Worm (Caenorhabditis elegans): ENCODE measurements around the gene C29A12.1.

DNA sequence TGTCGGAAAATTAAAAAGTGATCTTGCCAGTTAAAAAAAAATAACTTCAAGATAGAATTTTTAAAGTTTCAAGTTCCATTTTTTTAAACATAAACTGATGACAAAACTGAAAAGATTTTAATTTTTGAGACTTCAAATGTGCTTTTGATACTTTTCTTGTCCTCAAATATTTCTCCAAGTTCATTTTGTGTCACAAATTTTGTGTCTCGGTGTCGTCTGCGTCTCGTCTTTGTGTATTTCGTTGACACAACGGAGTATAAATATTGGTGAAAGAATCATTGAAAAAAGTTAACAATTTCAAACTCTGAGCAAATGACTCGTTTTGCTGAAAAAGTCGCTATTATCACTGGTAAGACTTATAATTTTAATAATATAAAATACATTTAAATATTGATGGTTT lies 29.3 kb downstream of the C29A12.1 start, which contains the start of gene D1054.8:
- TF ChIP-seq ama-1 (optimal IDR thresholded peaks at IDR 0.05), result no peak
- no peak for TF ChIP-seq ama-1 (GFP tag; optimal IDR thresholded peaks at IDR 0.05)
- no peak for TF ChIP-seq unc-62 (GFP tag; optimal IDR thresholded peaks at IDR 0.05)
- no peak for TF ChIP-seq hmg-20 (GFP tag; IDR thresholded peaks at IDR 0.05)
- no peak for TF ChIP-seq let-607 (tag; optimal IDR thresholded peaks at IDR 0.05)
- no peak for TF ChIP-seq ztf-18 (tag; optimal IDR thresholded peaks at IDR 0.05)
- TF ChIP-seq snpc-4 (GFP tag; optimal IDR thresholded peaks at IDR 0.05), result no peak
- TF ChIP-seq snpc-4 (tag; optimal IDR thresholded peaks at IDR 0.05), result no peak

Measured in whole organism, young adult.